Fruit fly (Drosophila melanogaster): Measurements from ENCODE around the gene mthl10.

mthl10 gene

DNA sequence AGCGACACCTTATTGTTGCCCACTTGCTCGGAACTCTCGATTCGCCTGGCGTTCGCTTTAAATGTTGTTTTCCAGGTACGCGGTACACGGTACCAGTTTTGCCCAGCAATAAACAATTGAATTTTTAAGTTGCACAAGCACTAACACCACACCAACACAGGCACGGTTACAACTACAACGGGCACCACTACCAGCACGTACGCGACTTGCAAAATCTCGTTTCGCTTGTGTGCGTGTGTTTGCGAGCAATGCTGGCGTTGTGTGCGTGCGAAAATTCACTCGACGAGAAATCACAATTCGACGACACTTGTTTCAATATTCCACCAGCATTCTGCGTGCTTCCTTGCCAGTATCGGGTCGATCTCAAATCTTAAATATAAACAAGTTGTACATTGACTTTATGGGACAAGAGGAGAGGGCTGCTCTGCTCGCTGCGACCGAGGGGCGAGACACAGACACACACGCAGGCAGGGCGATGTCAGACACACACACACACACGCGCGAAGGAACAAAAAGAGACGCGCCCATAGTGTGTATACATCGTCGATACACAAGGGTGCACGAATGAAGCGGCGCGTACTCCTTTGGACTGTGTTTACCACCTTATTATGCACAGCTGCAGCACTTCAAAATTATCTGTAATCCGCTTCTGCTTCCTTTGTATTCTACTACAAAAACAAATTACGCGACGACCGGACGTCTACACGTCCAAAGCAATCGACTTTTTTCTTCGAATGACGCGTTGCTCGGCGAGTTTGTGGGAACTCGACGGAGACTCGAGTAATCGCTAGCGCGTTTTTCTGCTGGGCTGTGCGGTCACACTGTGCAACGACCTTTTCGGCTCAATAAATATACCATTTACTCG, 23.3 kb downstream of the mthl10 start, which contains the start of gene fwd (continued):
- peak; percentile 59 for TF ChIP-seq ewg (GFP tag; optimal IDR thresholded peaks at IDR 0.05)
- TF ChIP-seq chinmo (GFP tag; IDR thresholded peaks at IDR 0.05; ENCODE audit: partially characterized antibody) = peak; percentile 84; the same call in 2 of the 4 replicates
- TF ChIP-seq CG8290 (GFP tag; optimal IDR thresholded peaks at IDR 0.05) = peak; percentile 61
- peak; percentile 77 to 81 for TF ChIP-seq CG8290 (tag; optimal IDR thresholded peaks at IDR 0.05)
- TF ChIP-seq CG33557 (GFP tag; optimal IDR thresholded peaks at IDR 0.05) = peak; percentile 54
- no peak for TF ChIP-seq CG15696 (tag; optimal IDR thresholded peaks at IDR 0.05)
- 0 out of 2 replicates have a peak, but pooled peaks have one; percentile 20 for TF ChIP-seq hbn (GFP tag; IDR thresholded peaks at IDR 0.05; ENCODE audit: partially characterized antibody)
- TF ChIP-seq amos (GFP tag; IDR thresholded peaks at IDR 0.05; ENCODE audit: partially characterized antibody) = peak; percentile 58
- TF ChIP-seq Dip2 (GFP tag; IDR thresholded peaks at IDR 0.05) = no peak
- TF ChIP-seq Ptx1 (GFP tag; IDR thresholded peaks at IDR 0.05) = 0 out of 2 replicates have a peak, but pooled peaks have one; percentile 19
- TF ChIP-seq CG31441 (GFP tag; IDR thresholded peaks at IDR 0.05) = peak; percentile 32; the same call in 1 of the 2 replicates
- TF ChIP-seq B-H1 (GFP tag; IDR thresholded peaks at IDR 0.05) = no peak
- peak in 1 of 2 experiments; percentile 57 for TF ChIP-seq Hr78 (GFP tag; optimal IDR thresholded peaks at IDR 0.05)
- peak; percentile 87 for TF ChIP-seq sens (GFP tag)
- peak; percentile 15 for TF ChIP-seq CG12219 (GFP tag; optimal IDR thresholded peaks at IDR 0.05)
- peak; percentile 88 for TF ChIP-seq Ets97D (GFP tag; optimal IDR thresholded peaks at IDR 0.05)
- peak; percentile 60 for TF ChIP-seq Dp (GFP tag; optimal IDR thresholded peaks at IDR 0.05)
- peak; percentile 42 for TF ChIP-seq CG3281 (GFP tag; optimal IDR thresholded peaks at IDR 0.05)
- peak; percentile 45 for TF ChIP-seq MBD-R2 (GFP tag; IDR thresholded peaks at IDR 0.05)
- TF ChIP-seq cato (GFP tag; optimal IDR thresholded peaks at IDR 0.05; ENCODE audit: borderline replicate concordance) = no peak
- no peak for TF ChIP-seq HLH3B (GFP tag; IDR thresholded peaks at IDR 0.05)
- TF ChIP-seq corto (GFP tag; optimal IDR thresholded peaks at IDR 0.05) = no peak
- TF ChIP-seq CrebB (tag; optimal IDR thresholded peaks at IDR 0.05) = peak; percentile 24
- no peak for TF ChIP-seq Neu2 (GFP tag; optimal IDR thresholded peaks at IDR 0.05; ENCODE audit: borderline replicate concordance)
- peak; percentile 89 for TF ChIP-seq rib (GFP tag; IDR thresholded peaks at IDR 0.05)
- TF ChIP-seq BEAF-32 (GFP tag; optimal IDR thresholded peaks at IDR 0.05) = peak; percentile 52
- no peak for TF ChIP-seq bowl (GFP tag; IDR thresholded peaks at IDR 0.05)
- peak; percentile 98 for TF ChIP-seq cg (GFP tag; optimal IDR thresholded peaks at IDR 0.05)
- TF ChIP-seq CG9215 (GFP tag; IDR thresholded peaks at IDR 0.05) = no peak
- no peak for TF ChIP-seq Gsc (GFP tag; IDR thresholded peaks at IDR 0.05)
- TF ChIP-seq dm (GFP tag; optimal IDR thresholded peaks at IDR 0.05) = peak; percentile 36
- peak; percentile 85 for TF ChIP-seq CG1603 (tag; optimal IDR thresholded peaks at IDR 0.05)
- peak; percentile 14 for TF ChIP-seq CG31365 (tag; optimal IDR thresholded peaks at IDR 0.05)
- peak; percentile 100 for TF ChIP-seq CG12155 (GFP tag; optimal IDR thresholded peaks at IDR 0.05)
- no peak for TF ChIP-seq CG10147 (GFP tag; optimal IDR thresholded peaks at IDR 0.05)
- peak; percentile 67 for TF ChIP-seq nmo (GFP tag; optimal IDR thresholded peaks at IDR 0.05)
- TF ChIP-seq pfk (GFP tag; optimal IDR thresholded peaks at IDR 0.05) = peak; percentile 51
- peak; percentile 85 for TF ChIP-seq z (GFP tag; IDR thresholded peaks at IDR 0.05)
- TF ChIP-seq Rfx (GFP tag; IDR thresholded peaks at IDR 0.05) = peak; percentile 34; the same call in 1 of the 2 replicates
- TF ChIP-seq CG2116 (GFP tag; optimal IDR thresholded peaks at IDR 0.05) = peak; percentile 74
- no peak for TF ChIP-seq da (GFP tag; optimal IDR thresholded peaks at IDR 0.05)
- no peak for TF ChIP-seq CG3065 (GFP tag; optimal IDR thresholded peaks at IDR 0.05)
- no peak for TF ChIP-seq CG17612 (GFP tag; IDR thresholded peaks at IDR 0.05)
- peak; percentile 78 for TF ChIP-seq Lhr (GFP tag; optimal IDR thresholded peaks at IDR 0.05)
- TF ChIP-seq crc (GFP tag; optimal IDR thresholded peaks at IDR 0.05) = no peak
- TF ChIP-seq CG2120 (GFP tag; optimal IDR thresholded peaks at IDR 0.05) = no peak
- peak; percentile 13 for TF ChIP-seq CG4328 (GFP tag; optimal IDR thresholded peaks at IDR 0.05)
- TF ChIP-seq CG15479 (GFP tag; optimal IDR thresholded peaks at IDR 0.05) = peak; percentile 87
